Worm (Caenorhabditis elegans) whole organism, late embryonic: ENCODE measurements around the gene uaf-2.
"Not testable (repeated sequence)": the region's sequence is repeated elsewhere in the genome, so short reads cannot be mapped to it uniquely, and the experiment has no call there.

ENCODE experiments used
- T23F11.4 ChIP-seq: fragments of 200-800 bp; sonication (Bioruptor generic); optimal IDR thresholded peaks from 2 replicates; lab custom pipeline; 2018; ENCODE audit warnings: mild to moderate bottlenecking, missing genetic modification characterization, missing compliant biosample characterization
- Y22D7AL.16 ChIP-seq: sonication (generic microtip); optimal IDR thresholded peaks from 2 replicates; lab custom pipeline; 2016; ENCODE audit warnings: missing genetic modification characterization, missing compliant biosample characterization
- ama-1 ChIP-seq: fragments of 150-350 bp; optimal IDR thresholded peaks from 2 replicates; lab custom pipeline; 2014
- ceh-48 ChIP-seq: sonication (generic microtip); optimal IDR thresholded peaks from 2 replicates; lab custom pipeline; 2016; ENCODE audit warnings: missing genetic modification characterization, inconsistent platforms, missing compliant biosample characterization
- elt-4 ChIP-seq: sonication (generic microtip); optimal IDR thresholded peaks from 2 replicates; lab custom pipeline; 2016; ENCODE audit warnings: missing genetic modification characterization, missing compliant biosample characterization
- fkh-6 ChIP-seq: sonication (generic microtip); optimal IDR thresholded peaks from 2 replicates; lab custom pipeline; 2016; ENCODE audit warnings: missing genetic modification characterization, missing compliant biosample characterization
- odd-2 ChIP-seq: sonication (generic microtip); optimal IDR thresholded peaks from 2 replicates; lab custom pipeline; 2017; ENCODE audit warnings: antibody characterized with exemption, mild to moderate bottlenecking, missing genetic modification characterization, missing compliant biosample characterization
- pha-2 ChIP-seq: sonication (generic microtip); optimal IDR thresholded peaks from 2 replicates; lab custom pipeline; 2017; ENCODE audit warnings: mild to moderate bottlenecking, missing genetic modification characterization, missing compliant biosample characterization
- pha-4 ChIP-seq: fragments of 150-350 bp; optimal IDR thresholded peaks from 2 replicates; lab custom pipeline; 2018; ENCODE audit warnings: missing biosample characterization, missing genetic modification reagents, missing genetic modification characterization
- ref-2 ChIP-seq: sonication (generic microtip); optimal IDR thresholded peaks from 2 replicates; lab custom pipeline; 2016; ENCODE audit warnings: missing genetic modification characterization, missing compliant biosample characterization
- sdc-2 ChIP-seq: sonication (generic microtip); optimal IDR thresholded peaks from 2 replicates; lab custom pipeline; 2016; ENCODE audit warnings: missing genotype, missing genetic modification characterization, missing compliant biosample characterization
- sox-2 ChIP-seq: fragments of 200-800 bp; sonication (Bioruptor generic); IDR thresholded peaks from 2 replicates; pipeline ENCODE4 v1.3.6; 2022; ENCODE audit warnings: missing genetic modification reagents, missing genetic modification characterization, missing compliant biosample characterization
- syd-9 ChIP-seq: sonication (generic microtip); optimal IDR thresholded peaks from 2 replicates; lab custom pipeline; 2016; ENCODE audit warnings: mild to moderate bottlenecking, missing genetic modification characterization, moderate library complexity, missing compliant biosample characterization
- tbx-2 ChIP-seq: sonication (generic microtip); optimal IDR thresholded peaks from 2 replicates; lab custom pipeline; 2016; ENCODE audit warnings: missing genetic modification characterization, missing compliant biosample characterization
- tbx-7 ChIP-seq: sonication (generic microtip); optimal IDR thresholded peaks from 2 replicates; lab custom pipeline; 2016; ENCODE audit warnings: missing genotype, missing genetic modification characterization, missing compliant biosample characterization
- ttx-3 ChIP-seq: sonication (generic microtip); optimal IDR thresholded peaks from 2 replicates; lab custom pipeline; 2016; ENCODE audit warnings: missing genetic modification reagents, missing genetic modification characterization, missing compliant biosample characterization
- unc-3 ChIP-seq, 2 experiments: fragments of 200-800 bp in 1 of 2; sonication (Bioruptor generic) in 1 of 2; sonication (generic microtip) in 1 of 2; conservative IDR thresholded peaks in 1 of 2; optimal IDR thresholded peaks in 1 of 2; 2 replicates each; pipeline versions ENCODE4 v1.3.6 to Lab custom; 2016 to 2022; ENCODE audit warnings: missing compliant biosample characterization in 2 of 2, missing genetic modification characterization in 2 of 2, missing genetic modification reagents in 1 of 2
- unc-42 ChIP-seq: sonication (generic microtip); optimal IDR thresholded peaks from 2 replicates; lab custom pipeline; 2016; ENCODE audit warnings: missing genotype, missing genetic modification characterization, missing compliant biosample characterization
- unc-86 ChIP-seq: sonication (generic microtip); optimal IDR thresholded peaks from 2 replicates; lab custom pipeline; 2016; ENCODE audit warnings: missing genetic modification characterization, missing compliant biosample characterization
- zip-5 ChIP-seq: sonication (generic microtip); optimal IDR thresholded peaks from 2 replicates; lab custom pipeline; 2016; ENCODE audit warnings: missing genetic modification characterization, missing compliant biosample characterization

uaf-2 gene

ce11 chrIV:17084317-17084716, 34.2 kb downstream of the uaf-2 start:
- TF ChIP-seq T23F11.4 (GFP tag; lab: Kevin White, UChicago) (no peak), Y22D7AL.16 (no peak), ttx-3 (no peak), ceh-48 (tag; lab: Kevin White, UChicago) (no peak), tbx-7 (tag; lab: Kevin White, UChicago) (no peak), unc-86 (no peak), sdc-2 (tag; lab: Kevin White, UChicago) (no peak), unc-42 (tag; lab: Kevin White, UChicago) (no peak), pha-2 (tag; lab: Kevin White, UChicago) (no peak), tbx-2 (tag; lab: Kevin White, UChicago) (no peak), syd-9 (tag; lab: Kevin White, UChicago) (no peak), ref-2 (tag; lab: Kevin White, UChicago) (no peak), sox-2 (no peak), fkh-6 (tag; lab: Kevin White, UChicago) (no peak), zip-5 (tag; lab: Kevin White, UChicago) (no peak), odd-2 (no peak), pha-4 (tag; lab: Kevin White, UChicago) (no peak)

DNA sequence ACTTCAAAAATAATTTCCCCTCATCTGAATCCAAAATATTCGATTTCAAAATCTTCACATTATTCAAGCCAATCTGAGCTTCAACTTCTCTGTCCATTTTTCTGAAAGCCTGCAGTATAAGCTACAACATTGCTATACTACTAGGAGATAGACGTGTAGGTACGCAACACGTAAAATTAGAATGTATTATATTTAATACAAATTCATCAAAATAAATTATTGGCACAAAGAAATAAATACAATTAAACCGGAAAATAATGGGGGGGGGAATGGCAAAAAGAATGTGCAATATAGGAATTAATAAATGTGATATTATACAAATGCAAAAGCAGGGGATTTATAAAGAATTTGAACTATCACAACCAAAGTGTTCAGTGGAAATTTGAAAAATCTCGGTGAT, 39.9 kb downstream of the uaf-2 start, which contains the start of gene Y116A8C.25:
Y116A8C.25 (minus strand) TSS at position 101 of the 400 bp plus-strand sequence.
- TF ChIP-seq tbx-2 (tag; lab: Kevin White, UChicago) (no peak), unc-3 (GFP tag; conservative IDR thresholded peaks at IDR 0.05; lab: Robert Waterston, UW) (no peak), unc-3 (tag; optimal IDR thresholded peaks at IDR 0.05; lab: Kevin White, UChicago) (no peak), T23F11.4 (GFP tag; lab: Kevin White, UChicago) (no peak)
- TF ChIP-seq, all 69 proteins: peak for 0

- not testable (repeated sequence) for TF ChIP-seq sdc-2 (tag; lab: Kevin White, UChicago); ama-1 (lab: Kevin White, UChicago); elt-4
These were observed 47.8 kb downstream of the uaf-2 start, which contains the start of gene Y116A8C.24 for ce11 chrIV:17070791-17071190. TSS of gene Y116A8C.24 (minus strand) at chrIV:17070891.
